Worm (Caenorhabditis elegans) whole organism, young adult: ENCODE data around the gene mrpl-37.

Experiments used
- B0019.2 ChIP-seq: fragments of 200-800 bp; sonication (Bioruptor generic); conservative IDR thresholded peaks from 2 replicates; pipeline ENCODE4 v1.3.6; 2022; ENCODE audit warnings: missing genetic modification reagents, missing genetic modification characterization, missing compliant biosample characterization
- B0035.1 ChIP-seq: sonication (generic microtip); optimal IDR thresholded peaks from 2 replicates; lab custom pipeline; 2016; ENCODE audit warnings: missing genetic modification characterization, mild to moderate bottlenecking, missing compliant biosample characterization, missing genotype, missing genetic modification reagents
- D2030.7 ChIP-seq: fragments of 200-800 bp; sonication (Bioruptor generic); IDR thresholded peaks from 2 replicates; pipeline ENCODE4 v1.3.6; 2022; ENCODE audit warnings: missing genetic modification reagents, missing genetic modification characterization, missing compliant biosample characterization
- F10E7.11 ChIP-seq: sonication (generic microtip); optimal IDR thresholded peaks from 2 replicates; lab custom pipeline; 2017; ENCODE audit warnings: mild to moderate bottlenecking, missing genetic modification characterization, moderate library complexity, missing compliant biosample characterization
- F22D6.2 ChIP-seq: sonication (generic microtip); optimal IDR thresholded peaks from 2 replicates; lab custom pipeline; 2016; ENCODE audit warnings: mild to moderate bottlenecking, missing genetic modification characterization, missing compliant biosample characterization
- F33H1.4 ChIP-seq: fragments of 200-800 bp; sonication (Bioruptor generic); IDR thresholded peaks from 2 replicates; pipeline ENCODE4 v1.3.6; 2022; ENCODE audit warnings: missing genetic modification reagents, missing genetic modification characterization, missing compliant biosample characterization
- F57A8.1 ChIP-seq: fragments of 200-800 bp; sonication (Bioruptor generic); optimal IDR thresholded peaks from 2 replicates; lab custom pipeline; 2018; ENCODE audit warnings: mild to moderate bottlenecking, missing genetic modification characterization, moderate library complexity, missing compliant biosample characterization
- F57C9.4 ChIP-seq: sonication (generic microtip); optimal IDR thresholded peaks from 2 replicates; lab custom pipeline; 2017; ENCODE audit warnings: mild to moderate bottlenecking, missing genetic modification characterization, missing compliant biosample characterization
- K11D2.4 ChIP-seq: fragments of 200-800 bp; sonication (Bioruptor generic); IDR thresholded peaks from 2 replicates; pipeline ENCODE4 v1.3.6; 2022; ENCODE audit warnings: missing genetic modification reagents, missing genetic modification characterization, missing compliant biosample characterization
- Y53G8AR.9 ChIP-seq: fragments of 200-800 bp; sonication (Bioruptor generic); conservative IDR thresholded peaks from 2 replicates; pipeline ENCODE4 v1.3.6; 2022; ENCODE audit warnings: missing genetic modification reagents, missing genetic modification characterization, missing compliant biosample characterization
- bed-1 ChIP-seq: fragments of 200-800 bp; sonication (Bioruptor generic); IDR thresholded peaks from 2 replicates; pipeline ENCODE4 v1.3.6; 2022; ENCODE audit warnings: missing genetic modification reagents, missing genetic modification characterization, missing compliant biosample characterization
- cebp-1 ChIP-seq, 2 experiments: fragments of 200-800 bp in 1 of 2; sonication (Bioruptor generic) in 1 of 2; sonication (generic microtip) in 1 of 2; IDR thresholded peaks in 1 of 2; optimal IDR thresholded peaks in 1 of 2; 2 replicates each; pipeline versions ENCODE4 v1.3.6 to Lab custom; 2017 to 2022; ENCODE audit warnings: missing compliant biosample characterization in 2 of 2, missing genetic modification characterization in 2 of 2, mild to moderate bottlenecking in 1 of 2, missing genetic modification reagents in 1 of 2, moderate library complexity in 1 of 2
- efl-1 ChIP-seq: fragments of 150-350 bp; optimal IDR thresholded peaks from 2 replicates; lab custom pipeline; 2014; ENCODE audit warnings: missing biosample characterization, missing genetic modification reagents, missing genetic modification characterization
- lin-26 ChIP-seq: fragments of 200-800 bp; sonication (Bioruptor generic); IDR thresholded peaks from 2 replicates; pipeline ENCODE4 v1.3.6; 2022; ENCODE audit warnings: missing genetic modification reagents, missing genetic modification characterization, missing compliant biosample characterization
- lin-35 ChIP-seq, 3 experiments: fragments of 150-350 bp in 2 of 3; sonication (generic microtip) in 1 of 3; optimal IDR thresholded peaks; 2 replicates each; lab custom pipeline; 2014 to 2018; ENCODE audit warnings: missing biosample characterization in 3 of 3, missing genetic modification characterization in 3 of 3, missing genetic modification reagents in 3 of 3
- lsl-1 ChIP-seq: fragments of 200-800 bp; sonication (Bioruptor generic); optimal IDR thresholded peaks from 2 replicates; lab custom pipeline; 2018; ENCODE audit warnings: mild to moderate bottlenecking, missing genetic modification characterization, moderate library complexity, missing compliant biosample characterization
- madf-6 ChIP-seq: fragments of 200-800 bp; sonication (Bioruptor generic); IDR thresholded peaks from 2 replicates; pipeline ENCODE4 v1.3.6; 2022; ENCODE audit warnings: missing genetic modification reagents, missing genetic modification characterization, missing compliant biosample characterization
- madf-8 ChIP-seq: fragments of 200-800 bp; sonication (Bioruptor generic); conservative IDR thresholded peaks from 2 replicates; pipeline ENCODE4 v1.3.6; 2022; ENCODE audit warnings: missing genetic modification reagents, missing genetic modification characterization, missing compliant biosample characterization
- mcd-1 ChIP-seq: fragments of 200-800 bp; sonication (Bioruptor generic); IDR thresholded peaks from 2 replicates; pipeline ENCODE4 v1.3.6; 2022; ENCODE audit warnings: missing genetic modification reagents, missing genetic modification characterization, missing compliant biosample characterization
- mes-4 ChIP-seq: sonication (generic microtip); optimal IDR thresholded peaks from 2 replicates; lab custom pipeline; 2016; ENCODE audit warnings: missing genotype, missing genetic modification characterization, missing compliant biosample characterization
- mxl-1 ChIP-seq: sonication (generic microtip); optimal IDR thresholded peaks from 2 replicates; lab custom pipeline; 2016; ENCODE audit warnings: missing genetic modification characterization, missing compliant biosample characterization
- nfya-2 ChIP-seq: fragments of 200-800 bp; sonication (Bioruptor generic); IDR thresholded peaks from 2 replicates; pipeline ENCODE4 v1.3.6; 2022; ENCODE audit warnings: missing genetic modification reagents, missing genetic modification characterization, missing compliant biosample characterization
- nhr-80 ChIP-seq: sonication (generic microtip); optimal IDR thresholded peaks from 2 replicates; lab custom pipeline; 2016; ENCODE audit warnings: missing genetic modification characterization, missing compliant biosample characterization
- nhr-90 ChIP-seq: sonication (generic microtip); optimal IDR thresholded peaks from 2 replicates; lab custom pipeline; 2016; ENCODE audit warnings: missing genotype, mild to moderate bottlenecking, missing genetic modification characterization, missing compliant biosample characterization
- sdz-38 ChIP-seq: sonication (generic microtip); optimal IDR thresholded peaks from 2 replicates; lab custom pipeline; 2016; ENCODE audit warnings: missing genotype, missing genetic modification characterization, missing compliant biosample characterization
- snpc-1.1 ChIP-seq: sonication (generic microtip); optimal IDR thresholded peaks from 2 replicates; lab custom pipeline; 2017; ENCODE audit warnings: missing genetic modification characterization, mild to moderate bottlenecking, missing compliant biosample characterization, antibody characterized with exemption, moderate library complexity, missing genotype, missing genetic modification reagents; ENCODE audit not compliant: insufficient read depth
- tbp1 ChIP-seq: fragments of 200-800 bp; sonication (Bioruptor generic); optimal IDR thresholded peaks from 2 replicates; lab custom pipeline; 2018; ENCODE audit warnings: mild to moderate bottlenecking, missing genetic modification characterization, missing compliant biosample characterization
- ztf-26 ChIP-seq: sonication (generic microtip); optimal IDR thresholded peaks from 2 replicates; lab custom pipeline; 2017; ENCODE audit warnings: missing genetic modification characterization, missing compliant biosample characterization
- ztf-28 ChIP-seq: fragments of 200-800 bp; sonication (Bioruptor generic); IDR thresholded peaks from 2 replicates; pipeline ENCODE4 v1.3.6; 2022; ENCODE audit warnings: missing genetic modification reagents, missing genetic modification characterization, missing compliant biosample characterization
- ztf-6 ChIP-seq: fragments of 200-800 bp; sonication (Bioruptor generic); IDR thresholded peaks from 2 replicates; pipeline ENCODE4 v1.3.6; 2022; ENCODE audit warnings: missing genetic modification reagents, missing genetic modification characterization, missing compliant biosample characterization

The mrpl-37 gene

ce11 chrII:13575018-13575948 is at the start of gene mrpl-37, which contains the start of gene lin-38 (continued):
- TF ChIP-seq nfya-2 (no peak), F57C9.4 (tag; lab: Kevin White, UChicago) (no peak), lin-26 (no peak), bed-1 (no peak), mcd-1 (GFP tag; lab: Robert Waterston, UW) (peak; percentile 87), cebp-1 (GFP tag; IDR thresholded peaks at IDR 0.05; lab: Robert Waterston, UW) (no peak), cebp-1 (tag; optimal IDR thresholded peaks at IDR 0.05; lab: Kevin White, UChicago) (peak; percentile 61), B0019.2 (GFP tag; lab: Robert Waterston, UW) (no peak), ztf-26 (tag; lab: Kevin White, UChicago) (no peak), K11D2.4 (no peak), F22D6.2 (tag; lab: Kevin White, UChicago) (no peak), tbp1 (no peak), lsl-1 (GFP tag; lab: Kevin White, UChicago) (peak; percentile 93), mes-4 (no peak), ztf-6 (GFP tag; lab: Robert Waterston, UW) (no peak)

- TF ChIP-seq Y53G8AR.9 (GFP tag; lab: Robert Waterston, UW) (no peak), sdz-38 (tag; lab: Kevin White, UChicago) (no peak), D2030.7 (no peak), F10E7.11 (tag; lab: Kevin White, UChicago) (no peak), lin-35 (GFP tag; optimal IDR thresholded peaks at IDR 0.05; lab: Kevin White, UChicago) (no peak), ztf-28 (GFP tag; lab: Robert Waterston, UW) (no peak), F57A8.1 (GFP tag; lab: Kevin White, UChicago) (no peak), B0035.1 (tag; lab: Kevin White, UChicago) (no peak), efl-1 (GFP tag; lab: Kevin White, UChicago) (no peak)
Observed at ce11 chrII:13624330-13624729, 49.5 kb upstream of the mrpl-37 start, which contains the start of gene gst-16. Gene gst-16 (minus strand): TSS chrII:13624440.

- 0 out of 2 replicates have a peak, but pooled peaks have one; percentile 13 for TF ChIP-seq madf-8 (GFP tag; lab: Robert Waterston, UW)
- peak; percentile 71 for TF ChIP-seq F33H1.4 (GFP tag; lab: Robert Waterston, UW)
- peak; percentile 67 for TF ChIP-seq madf-6 (GFP tag; lab: Robert Waterston, UW)
- TF ChIP-seq, all 124 proteins: peak for 3; not testable (repeated sequence) for 121
Observed at ce11 chrII:13622179-13622578, 47.3 kb upstream of the mrpl-37 start.

ce11 chrII:13617808-13618207 is 42.9 kb upstream of the mrpl-37 start, which contains the start of gene gst-12:
Gene gst-12 (minus strand): TSS chrII:13618061.
- no peak for TF ChIP-seq nhr-80 (tag; lab: Kevin White, UChicago)
- TF ChIP-seq F10E7.11 (tag; lab: Kevin White, UChicago) = no peak
- TF ChIP-seq mxl-1 (tag; lab: Kevin White, UChicago) = no peak
- no peak for TF ChIP-seq snpc-1.1 (tag; lab: Kevin White, UChicago)
- no peak for TF ChIP-seq nhr-90 (tag; lab: Kevin White, UChicago)
